Worm (Caenorhabditis elegans) whole organism, L4 larva: Measurements from ENCODE around the gene sgt-1.

Experiments used
- F37D6.2 ChIP-seq: sonication (generic microtip); optimal IDR thresholded peaks from 2 replicates; lab custom pipeline; 2016; ENCODE audit warnings: mild to moderate bottlenecking, missing genetic modification characterization, missing compliant biosample characterization
- F44E2.7 ChIP-seq: fragments of 200-800 bp; sonication (Bioruptor generic); IDR thresholded peaks from 2 replicates; pipeline ENCODE4 v2.1.2; 2022; ENCODE audit warnings: missing genetic modification characterization, missing compliant biosample characterization
- R02D3.7 ChIP-seq: fragments of 150-350 bp; sonication (generic microtip); optimal IDR thresholded peaks from 3 replicates; lab custom pipeline; 2014; ENCODE audit warnings: missing biosample characterization, missing genetic modification characterization
- T20F7.1 ChIP-seq: fragments of 200-800 bp; sonication (Bioruptor generic); optimal IDR thresholded peaks from 2 replicates; lab custom pipeline; 2018; ENCODE audit warnings: mild to moderate bottlenecking, missing genetic modification characterization, missing compliant biosample characterization
- T26A8.4 ChIP-seq: fragments of 200-800 bp; sonication (Bioruptor generic); IDR thresholded peaks from 2 replicates; pipeline ENCODE4 v1.3.6; 2022; ENCODE audit warnings: missing genetic modification characterization, missing compliant biosample characterization
- Y5F2A.4 ChIP-seq: fragments of 200-800 bp; sonication (Bioruptor generic); optimal IDR thresholded peaks from 2 replicates; lab custom pipeline; 2018; ENCODE audit warnings: mild to moderate bottlenecking, missing genetic modification characterization, missing compliant biosample characterization
- Y75B8A.6 ChIP-seq: fragments of 200-800 bp; sonication (Bioruptor generic); IDR thresholded peaks from 2 replicates; pipeline ENCODE4 v1.3.6; 2022; ENCODE audit warnings: missing genetic modification reagents, missing genetic modification characterization, missing compliant biosample characterization
- aha-1 ChIP-seq: fragments of 150-350 bp; peaks from one replicate; lab custom pipeline; 2014; ENCODE audit warnings: missing biosample characterization, missing genetic modification characterization
- ama-1 ChIP-seq: fragments of 150-350 bp; optimal IDR thresholded peaks from 2 replicates; lab custom pipeline; 2014; ENCODE audit warnings: inconsistent platforms, mixed read lengths
- ceh-28 ChIP-seq: fragments of 150-350 bp; optimal IDR thresholded peaks from 2 replicates; lab custom pipeline; 2014; ENCODE audit warnings: missing biosample characterization, missing genetic modification reagents, missing genetic modification characterization
- ceh-32 ChIP-seq: sonication (generic microtip); optimal IDR thresholded peaks from 2 replicates; lab custom pipeline; 2016; ENCODE audit warnings: mild to moderate bottlenecking, missing genetic modification characterization, missing compliant biosample characterization; ENCODE audit not compliant: poor library complexity
- ceh-82 ChIP-seq: sonication (generic microtip); optimal IDR thresholded peaks from 2 replicates; lab custom pipeline; 2017; ENCODE audit warnings: missing biosample characterization, missing genetic modification characterization
- ctbp-1 ChIP-seq: fragments of 200-800 bp; sonication (Bioruptor generic); IDR thresholded peaks from 2 replicates; pipeline ENCODE4 v1.3.6; 2022; ENCODE audit warnings: missing genetic modification reagents, missing genetic modification characterization, missing compliant biosample characterization
- daf-12 ChIP-seq: fragments of 150-350 bp; optimal IDR thresholded peaks from 2 replicates; lab custom pipeline; 2014; ENCODE audit warnings: missing biosample characterization, missing genetic modification reagents, missing genetic modification characterization
- daf-8 ChIP-seq: fragments of 200-800 bp; sonication (Bioruptor generic); IDR thresholded peaks from 2 replicates; pipeline ENCODE4 v1.3.6; 2022; ENCODE audit warnings: missing genetic modification characterization, missing compliant biosample characterization
- dmd-8 ChIP-seq: fragments of 200-800 bp; sonication (Bioruptor generic); IDR thresholded peaks from 2 replicates; pipeline ENCODE4 v1.3.6; 2022; ENCODE audit warnings: missing genetic modification characterization, missing compliant biosample characterization
- dmd-9 ChIP-seq: fragments of 200-800 bp; sonication (Bioruptor generic); IDR thresholded peaks from 2 replicates; pipeline ENCODE4 v1.3.6; 2022; ENCODE audit warnings: missing genetic modification reagents, missing genetic modification characterization, missing compliant biosample characterization
- dpl-1 ChIP-seq: fragments of 150-350 bp; optimal IDR thresholded peaks from 2 replicates; lab custom pipeline; 2014; ENCODE audit warnings: missing biosample characterization, missing genetic modification reagents, missing genetic modification characterization
- egl-43 ChIP-seq: fragments of 200-800 bp; sonication (Bioruptor generic); IDR thresholded peaks from 2 replicates; pipeline ENCODE4 v1.3.6; 2022; ENCODE audit warnings: missing genetic modification reagents, missing genetic modification characterization, missing compliant biosample characterization
- fos-1 ChIP-seq: fragments of 150-350 bp; optimal IDR thresholded peaks from 2 replicates; lab custom pipeline; 2014; ENCODE audit warnings: missing biosample characterization, missing genetic modification characterization
- hlh-11 ChIP-seq: fragments of 200-800 bp; sonication (Bioruptor generic); optimal IDR thresholded peaks from 2 replicates; lab custom pipeline; 2018; ENCODE audit warnings: mild to moderate bottlenecking, missing genetic modification characterization, missing compliant biosample characterization
- lin-1 ChIP-seq: fragments of 200-800 bp; sonication (Bioruptor generic); IDR thresholded peaks from 2 replicates; pipeline ENCODE4 v1.3.6; 2022; ENCODE audit warnings: missing genetic modification reagents, missing genetic modification characterization, missing compliant biosample characterization
- lin-13 ChIP-seq: fragments of 150-350 bp; optimal IDR thresholded peaks from 2 replicates; lab custom pipeline; 2014; ENCODE audit warnings: missing biosample characterization, missing genetic modification reagents, missing genetic modification characterization
- lir-3 ChIP-seq: sonication (generic microtip); optimal IDR thresholded peaks from 2 replicates; lab custom pipeline; 2016; ENCODE audit warnings: mild to moderate bottlenecking, missing genetic modification characterization, missing compliant biosample characterization
- lsy-2 ChIP-seq, 2 experiments: fragments of 150-350 bp in 1 of 2; sonication (generic microtip) in 1 of 2; optimal IDR thresholded peaks; 2 replicates each; lab custom pipeline; 2014 to 2017; ENCODE audit warnings: missing biosample characterization in 2 of 2, missing genetic modification characterization in 2 of 2
- madf-5 ChIP-seq, 2 experiments: fragments of 200-800 bp; sonication (Bioruptor generic); IDR thresholded peaks; 2 replicates each; pipeline ENCODE4 v1.3.6; 2022; ENCODE audit warnings: missing compliant biosample characterization in 2 of 2, missing genetic modification characterization in 2 of 2
- madf-9 ChIP-seq: fragments of 200-800 bp; sonication (Bioruptor generic); conservative IDR thresholded peaks from 2 replicates; pipeline ENCODE4 v1.3.6; 2022; ENCODE audit warnings: missing genetic modification reagents, missing genetic modification characterization, missing compliant biosample characterization
- mxl-3 ChIP-seq: fragments of 200-800 bp; sonication (Bioruptor generic); optimal IDR thresholded peaks from 2 replicates; lab custom pipeline; 2018; ENCODE audit warnings: mild to moderate bottlenecking, missing genetic modification characterization, missing compliant biosample characterization
- nhr-102 ChIP-seq: sonication (generic microtip); optimal IDR thresholded peaks from 2 replicates; lab custom pipeline; 2016; ENCODE audit warnings: mild to moderate bottlenecking, missing genetic modification characterization, moderate library complexity, missing compliant biosample characterization
- nhr-11 ChIP-seq: fragments of 150-350 bp; optimal IDR thresholded peaks from 2 replicates; lab custom pipeline; 2014; ENCODE audit warnings: missing biosample characterization, missing genetic modification characterization
- nhr-111 ChIP-seq: fragments of 200-800 bp; sonication (Bioruptor generic); optimal IDR thresholded peaks from 2 replicates; lab custom pipeline; 2018; ENCODE audit warnings: mild to moderate bottlenecking, missing genetic modification characterization, missing compliant biosample characterization
- nhr-28 ChIP-seq: fragments of 150-350 bp; optimal IDR thresholded peaks from 2 replicates; lab custom pipeline; 2014; ENCODE audit warnings: missing biosample characterization, missing genetic modification characterization
- nhr-48 ChIP-seq: sonication (generic microtip); optimal IDR thresholded peaks from 2 replicates; lab custom pipeline; 2016; ENCODE audit warnings: mild to moderate bottlenecking, missing genetic modification characterization, missing compliant biosample characterization
- nhr-6 ChIP-seq: fragments of 150-350 bp; optimal IDR thresholded peaks from 2 replicates; lab custom pipeline; 2014; ENCODE audit warnings: missing biosample characterization, missing genetic modification characterization
- php-3 ChIP-seq: fragments of 200-800 bp; sonication (Bioruptor generic); IDR thresholded peaks from 2 replicates; pipeline ENCODE4 v1.3.6; 2022; ENCODE audit warnings: missing genetic modification reagents, missing genetic modification characterization, missing compliant biosample characterization
- pqm-1 ChIP-seq: sonication (generic microtip); optimal IDR thresholded peaks from 2 replicates; lab custom pipeline; 2017; ENCODE audit warnings: missing biosample characterization, missing genetic modification characterization
- sdz-12 ChIP-seq: fragments of 200-800 bp; sonication (Bioruptor generic); optimal IDR thresholded peaks from 2 replicates; lab custom pipeline; 2018; ENCODE audit warnings: mild to moderate bottlenecking, missing genetic modification characterization, missing compliant biosample characterization
- set-16 ChIP-seq: fragments of 200-800 bp; sonication (Bioruptor generic); IDR thresholded peaks from 2 replicates; pipeline ENCODE4 v1.3.6; 2022; ENCODE audit warnings: missing genetic modification reagents, missing genetic modification characterization, missing compliant biosample characterization
- skn-1 ChIP-seq: fragments of 150-350 bp; optimal IDR thresholded peaks from 2 replicates; lab custom pipeline; 2014; ENCODE audit warnings: missing biosample characterization, missing genetic modification characterization
- snpc-1.2 ChIP-seq: fragments of 200-800 bp; sonication (Bioruptor generic); IDR thresholded peaks from 2 replicates; pipeline ENCODE4 v1.3.6; 2022; ENCODE audit warnings: missing genetic modification reagents, missing genetic modification characterization, missing compliant biosample characterization
- tra-1 ChIP-seq: fragments of 200-800 bp; sonication (Bioruptor generic); IDR thresholded peaks from 2 replicates; pipeline ENCODE4 v1.3.6; 2022; ENCODE audit warnings: missing genetic modification reagents, missing genetic modification characterization, missing compliant biosample characterization
- unc-39 ChIP-seq: sonication (generic microtip); optimal IDR thresholded peaks from 2 replicates; lab custom pipeline; 2017; ENCODE audit warnings: missing biosample characterization, missing genetic modification characterization
- zag-1 ChIP-seq: fragments of 150-350 bp; optimal IDR thresholded peaks from 2 replicates; lab custom pipeline; 2014; ENCODE audit warnings: missing biosample characterization, missing genetic modification characterization
- zip-11 ChIP-seq: fragments of 200-800 bp; sonication (Bioruptor generic); IDR thresholded peaks from 2 replicates; pipeline ENCODE4 v1.3.6; 2022; ENCODE audit warnings: missing genetic modification characterization, missing compliant biosample characterization
- ztf-7 ChIP-seq: fragments of 150-350 bp; optimal IDR thresholded peaks from 2 replicates; lab custom pipeline; 2014; ENCODE audit warnings: missing biosample characterization, missing genetic modification characterization

sgt-1 gene

ce11 chrII:4869793-4870343 lies 33.7 kb downstream of the sgt-1 start:
- TF ChIP-seq aha-1 (tag; lab: Kevin White, UChicago) (peak; percentile 7), madf-9 (GFP tag; lab: Robert Waterston, UW) (peak; percentile 2; the same call in 1 of the 2 replicates), lin-13 (no peak), nhr-111 (GFP tag; lab: Kevin White, UChicago) (no peak), Y75B8A.6 (GFP tag; lab: Robert Waterston, UW) (no peak; the same call in 1 of the 2 replicates), snpc-1.2 (GFP tag; lab: Robert Waterston, UW) (no peak), egl-43 (GFP tag; lab: Robert Waterston, UW) (0 out of 2 replicates have a peak, but pooled peaks have one; percentile 33), ctbp-1 (GFP tag; lab: Robert Waterston, UW) (0 out of 2 replicates have a peak, but pooled peaks have one; percentile 29), set-16 (GFP tag; lab: Robert Waterston, UW) (peak; percentile 98)
- TF ChIP-seq, all 104 proteins: peak for 5

- no peak for TF ChIP-seq unc-39 (tag; lab: Kevin White, UChicago)
Observed at ce11 chrII:4867476-4867875, 36.1 kb downstream of the sgt-1 start, which contains the start of gene col-17. Gene col-17, minus strand, starts transcription at chrII:4867576.

ce11 chrII:4866819-4867218 lies 36.8 kb downstream of the sgt-1 start:
- TF ChIP-seq snpc-1.2 (GFP tag; lab: Robert Waterston, UW): 0 out of 2 replicates have a peak, but pooled peaks have one; percentile 23
- TF ChIP-seq set-16 (GFP tag; lab: Robert Waterston, UW): peak; percentile 97

- no peak for TF ChIP-seq Y5F2A.4 (GFP tag; lab: Kevin White, UChicago)
- TF ChIP-seq R02D3.7 (tag; lab: Kevin White, UChicago): no peak
- TF ChIP-seq nhr-11 (tag; lab: Kevin White, UChicago): no peak
- no peak for TF ChIP-seq daf-8 (GFP tag; lab: Robert Waterston, UW)
- TF ChIP-seq nhr-28 (tag; lab: Kevin White, UChicago): peak; percentile 42
- no peak for TF ChIP-seq lin-1 (GFP tag; lab: Robert Waterston, UW)
- no peak for TF ChIP-seq dmd-8 (GFP tag; lab: Robert Waterston, UW)
- TF ChIP-seq dmd-9 (GFP tag; lab: Robert Waterston, UW): no peak
- no peak for TF ChIP-seq madf-9 (GFP tag; lab: Robert Waterston, UW)
- TF ChIP-seq hlh-11 (tag; lab: Kevin White, UChicago): peak; percentile 71
- no peak for TF ChIP-seq pqm-1 (tag; lab: Kevin White, UChicago)
- 0 out of 4 replicates have a peak, but pooled peaks of 1 of the 2 experiments have one; percentile 16 for TF ChIP-seq madf-5 (GFP tag; IDR thresholded peaks at IDR 0.05; lab: Robert Waterston, UW)
- peak; percentile 16 for TF ChIP-seq dpl-1 (GFP tag; lab: Kevin White, UChicago)
- no peak for TF ChIP-seq F44E2.7 (GFP tag; lab: Robert Waterston, UW)
- TF ChIP-seq F37D6.2 (tag; lab: Kevin White, UChicago): no peak
- TF ChIP-seq zip-11 (GFP tag; lab: Robert Waterston, UW): no peak
- no peak for TF ChIP-seq sdz-12
- no peak for TF ChIP-seq ctbp-1 (GFP tag; lab: Robert Waterston, UW)
- TF ChIP-seq ceh-82: no peak
- no peak for TF ChIP-seq lir-3 (tag; lab: Kevin White, UChicago)
- no peak for TF ChIP-seq zag-1 (tag; lab: Kevin White, UChicago)
- TF ChIP-seq php-3 (GFP tag; lab: Robert Waterston, UW): no peak
- TF ChIP-seq ztf-7 (tag; lab: Kevin White, UChicago): no peak
- TF ChIP-seq T26A8.4: peak; percentile 52; the same call in 1 of the 2 replicates
- no peak for TF ChIP-seq nhr-6
- no peak for TF ChIP-seq lsy-2 (tag; optimal IDR thresholded peaks at IDR 0.05; lab: Kevin White, UChicago)
- TF ChIP-seq aha-1 (tag; lab: Kevin White, UChicago): peak; percentile 73
- no peak for TF ChIP-seq ceh-28 (tag; lab: Kevin White, UChicago)
- TF ChIP-seq ceh-32 (tag; lab: Kevin White, UChicago): no peak
- peak; percentile 45 for TF ChIP-seq nhr-48 (tag; lab: Kevin White, UChicago)
- peak; percentile 82 for TF ChIP-seq ama-1
- no peak for TF ChIP-seq daf-12
- TF ChIP-seq mxl-3 (GFP tag; lab: Kevin White, UChicago): peak; percentile 65
- TF ChIP-seq T20F7.1 (GFP tag; lab: Kevin White, UChicago): no peak
- TF ChIP-seq skn-1 (tag; lab: Kevin White, UChicago): no peak
- no peak for TF ChIP-seq tra-1 (GFP tag; lab: Robert Waterston, UW)
- no peak for TF ChIP-seq fos-1 (tag; lab: Kevin White, UChicago)
- TF ChIP-seq nhr-102 (tag; lab: Kevin White, UChicago): no peak
- no peak for TF ChIP-seq Y75B8A.6 (GFP tag; lab: Robert Waterston, UW)
Observed at ce11 chrII:4866045-4866444, 37.6 kb downstream of the sgt-1 start.
